Fruit fly (Drosophila melanogaster): ENCODE results near the gene CheA75a.

dm6 chr3L:18248110-18248791 lies 3.6 kb upstream of the CheA75a start:
- no peak for TF ChIP-seq CTCF (optimal IDR thresholded peaks at IDR 0.05)
- no peak for TF ChIP-seq CG8478 (optimal IDR thresholded peaks at IDR 0.05)
